Worm (Caenorhabditis elegans) whole organism, L4/young adult: ENCODE measurements around the gene alh-8.

ENCODE experiments used
- W03F9.2 ChIP-seq: fragments of 150-350 bp; optimal IDR thresholded peaks from 2 replicates; lab custom pipeline; 2014; ENCODE audit warnings: missing biosample characterization, missing genetic modification characterization
- dao-5 ChIP-seq: sonication (generic microtip); optimal IDR thresholded peaks from 2 replicates; lab custom pipeline; 2016; ENCODE audit warnings: missing genotype, missing genetic modification characterization, moderate library complexity, missing compliant biosample characterization
- him-1 ChIP-seq: sonication (generic microtip); optimal IDR thresholded peaks from 2 replicates; lab custom pipeline; 2016; ENCODE audit warnings: missing genotype, missing genetic modification reagents, missing genetic modification characterization, missing compliant biosample characterization

The alh-8 gene

ce11 chrII:11727438-11727837 is 1.4 kb upstream of the alh-8 start:
- TF ChIP-seq him-1 (tag; lab: Kevin White, UChicago): no peak
- TF ChIP-seq dao-5 (tag; lab: Kevin White, UChicago): no peak
- TF ChIP-seq W03F9.2: no peak

ce11 chrII:11729757-11730535 is 1.1 kb downstream of the alh-8 start:
- TF ChIP-seq W03F9.2: no peak
- TF ChIP-seq dao-5 (tag; lab: Kevin White, UChicago): no peak
- TF ChIP-seq him-1 (tag; lab: Kevin White, UChicago): no peak

- no peak for TF ChIP-seq him-1 (tag; lab: Kevin White, UChicago)
- TF ChIP-seq W03F9.2: no peak
- TF ChIP-seq dao-5 (tag; lab: Kevin White, UChicago): no peak
Measured at ce11 chrII:11731174-11731724, 2.4 kb downstream of the alh-8 start.

- TF ChIP-seq dao-5 (tag; lab: Kevin White, UChicago): no peak
- no peak for TF ChIP-seq W03F9.2
- TF ChIP-seq him-1 (tag; lab: Kevin White, UChicago): no peak
Measured at ce11 chrII:11732513-11732912, 3.7 kb downstream of the alh-8 start, which contains the start of gene F13D12.8. Gene F13D12.8, minus strand, starts transcription at chrII:11732594.

- no peak for TF ChIP-seq W03F9.2
Measured at ce11 chrII:11733850-11734249, 5.0 kb downstream of the alh-8 start.

- TF ChIP-seq W03F9.2 (no peak), dao-5 (tag; lab: Kevin White, UChicago) (no peak), him-1 (tag; lab: Kevin White, UChicago) (no peak)
Measured at ce11 chrII:11737347-11737746, 8.5 kb downstream of the alh-8 start.

ce11 chrII:11739199-11739598 is 10.3 kb downstream of the alh-8 start, which contains the start of gene ctsa-1.2:
Gene ctsa-1.2, plus strand, starts transcription at chrII:11739358.
- TF ChIP-seq him-1 (tag; lab: Kevin White, UChicago) (no peak), dao-5 (tag; lab: Kevin White, UChicago) (no peak), W03F9.2 (no peak)

ce11 chrII:11742320-11742719 is 13.5 kb downstream of the alh-8 start:
- no peak for TF ChIP-seq dao-5 (tag; lab: Kevin White, UChicago)
- no peak for TF ChIP-seq W03F9.2
- no peak for TF ChIP-seq him-1 (tag; lab: Kevin White, UChicago)

ce11 chrII:11746782-11747288 is 18.0 kb downstream of the alh-8 start:
- peak; percentile 91 for TF ChIP-seq him-1 (tag; lab: Kevin White, UChicago)
- no peak for TF ChIP-seq W03F9.2
- no peak for TF ChIP-seq dao-5 (tag; lab: Kevin White, UChicago)

- TF ChIP-seq him-1 (tag; lab: Kevin White, UChicago) (no peak), W03F9.2 (no peak), dao-5 (tag; lab: Kevin White, UChicago) (no peak)
Measured at ce11 chrII:11747889-11748288, 19.0 kb downstream of the alh-8 start.

ce11 chrII:11748494-11748893 is 19.6 kb downstream of the alh-8 start, which contains the start of the genes F44E5.17 and gpb-1:
Gene F44E5.17, minus strand, starts transcription at chrII:11748594.
Gene gpb-1, minus strand, starts transcription at chrII:11748611.
- TF ChIP-seq dao-5 (tag; lab: Kevin White, UChicago) (no peak), him-1 (tag; lab: Kevin White, UChicago) (no peak), W03F9.2 (no peak)

ce11 chrII:11749490-11750172 is 20.8 kb downstream of the alh-8 start:
- TF ChIP-seq him-1 (tag; lab: Kevin White, UChicago): peak; percentile 93
- TF ChIP-seq dao-5 (tag; lab: Kevin White, UChicago): peak; percentile 82
- peak; percentile 17 for TF ChIP-seq W03F9.2

ce11 chrII:11751615-11752174 is 22.8 kb downstream of the alh-8 start:
- TF ChIP-seq him-1 (tag; lab: Kevin White, UChicago): peak; percentile 76
- TF ChIP-seq W03F9.2: no peak

ce11 chrII:11753186-11753585 is 24.3 kb downstream of the alh-8 start:
- TF ChIP-seq him-1 (tag; lab: Kevin White, UChicago) (no peak), dao-5 (tag; lab: Kevin White, UChicago) (no peak), W03F9.2 (no peak)
